Fruit fly (Drosophila melanogaster) whole organism, embryonic: Measurements from ENCODE around the gene CheB98a.

ENCODE experiments used
- Aef1 ChIP-seq: fragments of 200-800 bp; sonication (Bioruptor generic); IDR thresholded peaks from 3 replicates; pipeline ENCODE4 v1.3.6; 2022; ENCODE audit warnings: missing biosample characterization, missing genetic modification characterization
- Atf-2 ChIP-seq: fragments of 200-800 bp; sonication (Bioruptor generic); optimal IDR thresholded peaks from 2 replicates; lab custom pipeline; 2016; ENCODE audit warnings: missing biosample characterization, missing genetic modification characterization
- Atf3 ChIP-seq: fragments of 200-800 bp; sonication (Bioruptor generic); optimal IDR thresholded peaks from 3 replicates; lab custom pipeline; 2016; ENCODE audit warnings: missing biosample characterization, missing genetic modification characterization
- Bteb2 ChIP-seq: fragments of 200-800 bp; sonication (Bioruptor generic); optimal IDR thresholded peaks from 2 replicates; lab custom pipeline; 2016; ENCODE audit warnings: missing biosample characterization, missing genetic modification characterization
- CG10267 ChIP-seq: fragments of 200-800 bp; sonication (Bioruptor generic); optimal IDR thresholded peaks from 2 replicates; lab custom pipeline; 2018; ENCODE audit warnings: missing biosample characterization, mild to moderate bottlenecking, missing genetic modification characterization, moderate library complexity
- CG10366 ChIP-seq: fragments of 200-800 bp; sonication (Bioruptor generic); IDR thresholded peaks from 2 replicates; pipeline ENCODE4 v1.3.6; 2022; ENCODE audit warnings: missing biosample characterization, missing genetic modification characterization
- CG10543 ChIP-seq: fragments of 200-800 bp; sonication (Bioruptor generic); optimal IDR thresholded peaks from 3 replicates; lab custom pipeline; 2017; ENCODE audit warnings: missing biosample characterization, mild to moderate bottlenecking, missing genetic modification characterization, moderate library complexity
- CG11247 ChIP-seq: fragments of 200-800 bp; sonication (Bioruptor generic); IDR thresholded peaks from 2 replicates; pipeline ENCODE4 v1.3.6; 2022; ENCODE audit warnings: missing biosample characterization, missing genetic modification characterization
- CG12104 ChIP-seq: fragments of 200-800 bp; sonication (Bioruptor generic); optimal IDR thresholded peaks from 3 replicates; lab custom pipeline; 2016; ENCODE audit warnings: missing biosample characterization, missing genetic modification characterization
- CG12236 ChIP-seq: fragments of 200-800 bp; sonication (Bioruptor generic); optimal IDR thresholded peaks from 2 replicates; lab custom pipeline; 2016; ENCODE audit warnings: missing biosample characterization, missing genetic modification characterization
- CG12659 ChIP-seq: fragments of 200-800 bp; sonication (Bioruptor generic); optimal IDR thresholded peaks from 3 replicates; lab custom pipeline; 2017; ENCODE audit warnings: mild to moderate bottlenecking, missing biosample characterization, missing genetic modification reagents, missing genetic modification characterization
- CG13775 ChIP-seq: fragments of 200-800 bp; sonication (Bioruptor generic); optimal IDR thresholded peaks from 3 replicates; lab custom pipeline; 2017; ENCODE audit warnings: missing biosample characterization, mild to moderate bottlenecking, missing genetic modification characterization
- CG14014 ChIP-seq: fragments of 200-800 bp; sonication (Bioruptor generic); IDR thresholded peaks from 2 replicates; pipeline ENCODE4 v1.3.6; 2022; ENCODE audit warnings: missing biosample characterization, missing genetic modification characterization
- CG15479 ChIP-seq: fragments of 200-800 bp; sonication (Bioruptor generic); optimal IDR thresholded peaks from 3 replicates; lab custom pipeline; 2019; ENCODE audit warnings: missing biosample characterization, mild to moderate bottlenecking, missing genetic modification characterization, moderate library complexity
- CG2678 ChIP-seq: fragments of 200-800 bp; sonication (Bioruptor generic); optimal IDR thresholded peaks from 3 replicates; lab custom pipeline; 2019; ENCODE audit warnings: missing biosample characterization, mild to moderate bottlenecking, missing genetic modification characterization, moderate library complexity
- CG32532 ChIP-seq: fragments of 200-800 bp; sonication (Bioruptor generic); IDR thresholded peaks from 2 replicates; pipeline ENCODE4 v1.3.6; 2022; ENCODE audit warnings: missing biosample characterization, missing genetic modification characterization
- CG34422 ChIP-seq: fragments of 200-800 bp; sonication (Bioruptor generic); IDR thresholded peaks from 3 replicates; pipeline ENCODE4 v1.3.6; 2022; ENCODE audit warnings: missing biosample characterization, missing genetic modification characterization
- CG4328 ChIP-seq: fragments of 200-800 bp; sonication (Bioruptor generic); optimal IDR thresholded peaks from 3 replicates; lab custom pipeline; 2017; ENCODE audit warnings: missing biosample characterization, missing genetic modification reagents, missing genetic modification characterization
- CG4404 ChIP-seq: fragments of 200-800 bp; sonication (Bioruptor generic); IDR thresholded peaks from 2 replicates; pipeline ENCODE4 v1.3.6; 2022; ENCODE audit warnings: missing biosample characterization, missing genetic modification characterization
- CG4424 ChIP-seq: fragments of 200-800 bp; sonication (Bioruptor generic); optimal IDR thresholded peaks from 3 replicates; lab custom pipeline; 2016; ENCODE audit warnings: missing biosample characterization, missing genetic modification characterization
- CG6654 ChIP-seq: fragments of 200-800 bp; sonication (Bioruptor generic); optimal IDR thresholded peaks from 2 replicates; lab custom pipeline; 2017; ENCODE audit warnings: missing biosample characterization, mild to moderate bottlenecking, missing genetic modification characterization
- CG6854 ChIP-seq: fragments of 200-800 bp; sonication (Bioruptor generic); optimal IDR thresholded peaks from 3 replicates; lab custom pipeline; 2017; ENCODE audit warnings: missing biosample characterization, mild to moderate bottlenecking, missing genetic modification characterization
- CG7372 ChIP-seq: fragments of 200-800 bp; sonication (Bioruptor generic); IDR thresholded peaks from 2 replicates; pipeline ENCODE4 v1.3.6; 2022; ENCODE audit warnings: missing biosample characterization, missing genetic modification characterization
- CG9817 ChIP-seq: fragments of 200-800 bp; sonication (Bioruptor generic); optimal IDR thresholded peaks from 2 replicates; lab custom pipeline; 2018; ENCODE audit warnings: missing biosample characterization, mild to moderate bottlenecking, missing genetic modification characterization, moderate library complexity
- CG9876 ChIP-seq: fragments of 200-800 bp; sonication (Bioruptor generic); optimal IDR thresholded peaks from 2 replicates; lab custom pipeline; 2016; ENCODE audit warnings: missing biosample characterization, missing genetic modification characterization
- Camta ChIP-seq: fragments of 200-800 bp; sonication (Bioruptor generic); optimal IDR thresholded peaks from 2 replicates; lab custom pipeline; 2016; ENCODE audit warnings: missing biosample characterization, missing genetic modification characterization
- Dll ChIP-seq: fragments of 200-800 bp; sonication (Bioruptor generic); IDR thresholded peaks from 4 replicates; pipeline ENCODE4 v1.3.6; 2022; ENCODE audit warnings: missing biosample characterization, missing genetic modification characterization; ENCODE audit not compliant: partially characterized antibody
- Fer2 ChIP-seq: fragments of 200-800 bp; sonication (Bioruptor generic); optimal IDR thresholded peaks from 2 replicates; lab custom pipeline; 2018; ENCODE audit warnings: missing biosample characterization, mild to moderate bottlenecking, missing genetic modification characterization, moderate library complexity
- H15 ChIP-seq: fragments of 200-800 bp; sonication (Bioruptor generic); IDR thresholded peaks from 3 replicates; pipeline ENCODE4 v1.3.6; 2022; ENCODE audit warnings: missing biosample characterization, missing genetic modification characterization
- Hr3 ChIP-seq: fragments of 200-800 bp; sonication (Bioruptor generic); optimal IDR thresholded peaks from 3 replicates; lab custom pipeline; 2016; ENCODE audit warnings: missing biosample characterization, missing genetic modification characterization
- Lpt ChIP-seq: fragments of >200 bp; optimal IDR thresholded peaks from 2 replicates; lab custom pipeline; 2018; ENCODE audit warnings: missing biosample characterization, missing genetic modification characterization
- NC2α ChIP-seq: fragments of 200-800 bp; sonication (Bioruptor generic); optimal IDR thresholded peaks from 2 replicates; lab custom pipeline; 2016; ENCODE audit warnings: missing biosample characterization, missing genetic modification characterization
- Opbp ChIP-seq: fragments of 200-800 bp; sonication (Bioruptor generic); IDR thresholded peaks from 3 replicates; pipeline ENCODE4 v1.3.6; 2022; ENCODE audit warnings: missing biosample characterization, missing genetic modification characterization; ENCODE audit not compliant: partially characterized antibody
- Ptx1 ChIP-seq: fragments of 200-800 bp; sonication (Bioruptor generic); IDR thresholded peaks from 2 replicates; pipeline ENCODE4 v1.3.6; 2022; ENCODE audit warnings: missing biosample characterization, missing genetic modification characterization
- Sry-β ChIP-seq: fragments of 200-800 bp; sonication (Bioruptor generic); optimal IDR thresholded peaks from 2 replicates; lab custom pipeline; 2018; ENCODE audit warnings: missing biosample characterization, mild to moderate bottlenecking, missing genetic modification characterization, moderate library complexity
- Ssrp ChIP-seq: fragments of 200-800 bp; sonication (Bioruptor generic); optimal IDR thresholded peaks from 2 replicates; lab custom pipeline; 2018; ENCODE audit warnings: missing biosample characterization, mild to moderate bottlenecking, missing genetic modification characterization, moderate library complexity
- bab2 ChIP-seq: fragments of 200-800 bp; sonication (Bioruptor generic); optimal IDR thresholded peaks from 2 replicates; lab custom pipeline; 2016; ENCODE audit warnings: missing biosample characterization, missing genetic modification characterization
- bbx ChIP-seq: fragments of 200-800 bp; sonication (Bioruptor generic); IDR thresholded peaks from 2 replicates; pipeline ENCODE4 v1.3.6; 2022; ENCODE audit warnings: missing biosample characterization, missing genetic modification characterization; ENCODE audit not compliant: partially characterized antibody
- bigmax ChIP-seq: fragments of 200-800 bp; sonication (Bioruptor generic); optimal IDR thresholded peaks from 2 replicates; lab custom pipeline; 2018; ENCODE audit warnings: missing biosample characterization, mild to moderate bottlenecking, missing genetic modification characterization
- cas ChIP-seq: fragments of 200-800 bp; sonication (Bioruptor generic); IDR thresholded peaks from 2 replicates; pipeline ENCODE4 v1.3.6; 2022; ENCODE audit warnings: missing biosample characterization, missing genetic modification characterization
- corto ChIP-seq: fragments of 200-800 bp; sonication (Bioruptor generic); optimal IDR thresholded peaks from 2 replicates; lab custom pipeline; 2016; ENCODE audit warnings: missing biosample characterization, mild to moderate bottlenecking, missing genetic modification characterization, moderate library complexity
- esg ChIP-seq: fragments of 200-800 bp; sonication (Bioruptor generic); conservative IDR thresholded peaks from 2 replicates; pipeline ENCODE4 v1.3.6; 2022; ENCODE audit warnings: missing biosample characterization, missing genetic modification characterization
- grn ChIP-seq: fragments of 200-800 bp; sonication (Bioruptor generic); optimal IDR thresholded peaks from 3 replicates; lab custom pipeline; 2017; ENCODE audit warnings: missing biosample characterization, missing genetic modification characterization
- hbn ChIP-seq: fragments of 200-800 bp; sonication (Bioruptor generic); IDR thresholded peaks from 2 replicates; pipeline ENCODE4 v1.3.6; 2022; ENCODE audit warnings: missing biosample characterization, missing genetic modification characterization; ENCODE audit not compliant: partially characterized antibody
- jigr1 ChIP-seq: fragments of 200-800 bp; sonication (Bioruptor generic); IDR thresholded peaks from 3 replicates; pipeline ENCODE4 v1.3.6; 2022; ENCODE audit warnings: missing biosample characterization, missing genetic modification characterization
- nerfin-1 ChIP-seq: fragments of 200-800 bp; sonication (Bioruptor generic); optimal IDR thresholded peaks from 3 replicates; lab custom pipeline; 2019; ENCODE audit warnings: missing biosample characterization, mild to moderate bottlenecking, missing genetic modification characterization, moderate library complexity
- nmo ChIP-seq: fragments of 200-800 bp; sonication (Bioruptor generic); optimal IDR thresholded peaks from 2 replicates; lab custom pipeline; 2018; ENCODE audit warnings: missing biosample characterization, mild to moderate bottlenecking, missing genetic modification characterization, moderate library complexity
- tll ChIP-seq, 2 experiments: fragments of 200-800 bp in 1 of 2; fragments of >200 bp in 1 of 2; sonication (Bioruptor generic) in 1 of 2; optimal IDR thresholded peaks; 2 replicates each; lab custom pipeline; 2017 to 2019; ENCODE audit warnings: missing biosample characterization in 2 of 2, missing genetic modification characterization in 2 of 2, mild to moderate bottlenecking in 1 of 2, moderate library complexity in 1 of 2
- toy ChIP-seq: fragments of 200-800 bp; sonication (Bioruptor generic); IDR thresholded peaks from 2 replicates; pipeline ENCODE4 v1.3.6; 2022; ENCODE audit warnings: missing biosample characterization, missing genetic modification characterization
- usp ChIP-seq: fragments of >200 bp; optimal IDR thresholded peaks from 2 replicates; lab custom pipeline; 2017; ENCODE audit warnings: missing biosample characterization, missing genetic modification characterization
- wor ChIP-seq: fragments of 200-800 bp; sonication (Bioruptor generic); IDR thresholded peaks from 2 replicates; pipeline ENCODE4 v1.3.6; 2022; ENCODE audit warnings: missing biosample characterization, missing genetic modification characterization

CheB98a gene

DNA sequence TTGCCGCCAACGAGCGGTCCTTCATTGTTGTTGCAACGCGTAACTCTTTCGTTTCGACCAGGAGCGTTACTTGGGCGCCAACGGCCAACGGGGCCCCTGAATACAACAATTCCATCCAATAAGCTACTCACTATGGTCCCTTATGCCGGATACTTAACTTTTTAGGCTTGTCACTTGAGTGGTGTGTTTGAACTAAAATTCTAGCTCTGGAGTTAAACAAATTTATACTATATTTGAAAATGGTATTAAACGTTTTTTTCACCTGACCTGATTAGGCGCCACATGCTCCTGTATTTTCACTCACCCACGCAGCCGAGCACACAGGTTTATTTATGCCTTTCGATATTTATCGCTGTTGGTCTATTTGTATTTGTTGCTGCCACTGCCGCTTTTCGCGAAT lies 1.3 kb upstream of the CheB98a start (continued):
- TF ChIP-seq Fer2 (tag; lab: Kevin White, UChicago), result no peak
- TF ChIP-seq Lpt, result no peak
- no peak for TF ChIP-seq CG34422 (GFP tag; lab: Robert Waterston, UW)
- TF ChIP-seq wor (GFP tag; lab: Robert Waterston, UW), result 0 out of 2 replicates have a peak, but pooled peaks have one; percentile 15
- no peak for TF ChIP-seq CG10267 (tag; lab: Kevin White, UChicago)
- TF ChIP-seq toy, result no peak
- TF ChIP-seq Bteb2, result no peak
- TF ChIP-seq Atf3, result no peak
- no peak for TF ChIP-seq CG11247
- TF ChIP-seq Hr3 (GFP tag; lab: Kevin White, UChicago), result no peak
- TF ChIP-seq CG12236, result no peak
- no peak for TF ChIP-seq hbn (GFP tag; lab: Robert Waterston, UW)
- no peak for TF ChIP-seq CG2678
- 0 out of 3 replicates have a peak, but pooled peaks have one; percentile 14 for TF ChIP-seq Aef1 (GFP tag; lab: Robert Waterston, UW)
- no peak for TF ChIP-seq CG4328
- TF ChIP-seq CG9876 (GFP tag; lab: Kevin White, UChicago), result no peak
- no peak for TF ChIP-seq CG6654 (GFP tag; lab: Kevin White, UChicago)
- TF ChIP-seq esg (GFP tag; lab: Robert Waterston, UW), result 0 out of 2 replicates have a peak, but pooled peaks have one; percentile 6
- TF ChIP-seq Ssrp (tag; lab: Kevin White, UChicago), result peak; percentile 32
- TF ChIP-seq nerfin-1 (tag; lab: Kevin White, UChicago), result no peak
- TF ChIP-seq Sry-β, result no peak
- no peak for TF ChIP-seq CG4424
- peak; percentile 3 for TF ChIP-seq CG12659
- peak; percentile 15 for TF ChIP-seq CG13775 (GFP tag; lab: Kevin White, UChicago)
- no peak for TF ChIP-seq CG32532
- no peak for TF ChIP-seq jigr1 (GFP tag; lab: Robert Waterston, UW)
- TF ChIP-seq Camta (GFP tag; lab: Kevin White, UChicago), result no peak
- no peak for TF ChIP-seq corto (GFP tag; lab: Kevin White, UChicago)
- TF ChIP-seq grn (GFP tag; lab: Kevin White, UChicago), result no peak
- no peak for TF ChIP-seq tll (GFP tag; optimal IDR thresholded peaks at IDR 0.05; lab: Kevin White, UChicago)
- TF ChIP-seq CG10543, result no peak
- TF ChIP-seq Dll, result no peak
- TF ChIP-seq Ptx1 (GFP tag; lab: Robert Waterston, UW), result no peak
- TF ChIP-seq usp (GFP tag; lab: Kevin White, UChicago), result no peak
- no peak for TF ChIP-seq bigmax (GFP tag; lab: Kevin White, UChicago)
- TF ChIP-seq Atf-2 (GFP tag; lab: Kevin White, UChicago), result no peak
- 0 out of 3 replicates have a peak, but pooled peaks have one; percentile 49 for TF ChIP-seq Opbp (GFP tag; lab: Robert Waterston, UW)
- no peak for TF ChIP-seq CG7372
- no peak for TF ChIP-seq NC2α
- no peak for TF ChIP-seq CG12104 (GFP tag; lab: Kevin White, UChicago)
- peak; percentile 76 for TF ChIP-seq nmo (GFP tag; lab: Kevin White, UChicago)
- TF ChIP-seq bab2 (GFP tag; lab: Kevin White, UChicago), result no peak
- TF ChIP-seq cas (GFP tag; lab: Robert Waterston, UW), result no peak
- TF ChIP-seq CG9817 (tag; lab: Kevin White, UChicago), result no peak
- no peak for TF ChIP-seq CG10366 (GFP tag; lab: Robert Waterston, UW)
- no peak for TF ChIP-seq H15 (GFP tag; lab: Robert Waterston, UW)
- TF ChIP-seq CG15479 (GFP tag; lab: Kevin White, UChicago), result no peak
- TF ChIP-seq bbx, result 0 out of 2 replicates have a peak, but pooled peaks have one; percentile 7
- TF ChIP-seq CG14014 (GFP tag; lab: Robert Waterston, UW), result no peak
- TF ChIP-seq CG6854, result no peak
- TF ChIP-seq CG4404, result 0 out of 2 replicates have a peak, but pooled peaks have one; percentile 5
